Worm (Caenorhabditis elegans): ENCODE measurements around the gene srw-19.

srw-19 gene

ce11 chrV:15241259-15241658 lies 39.9 kb downstream of the srw-19 start, which contains the start of gene chil-12:
Gene chil-12 (plus strand): TSS chrV:15241559.
- TF ChIP-seq unc-62 (GFP tag; optimal IDR thresholded peaks at IDR 0.05), result no peak

DNA sequence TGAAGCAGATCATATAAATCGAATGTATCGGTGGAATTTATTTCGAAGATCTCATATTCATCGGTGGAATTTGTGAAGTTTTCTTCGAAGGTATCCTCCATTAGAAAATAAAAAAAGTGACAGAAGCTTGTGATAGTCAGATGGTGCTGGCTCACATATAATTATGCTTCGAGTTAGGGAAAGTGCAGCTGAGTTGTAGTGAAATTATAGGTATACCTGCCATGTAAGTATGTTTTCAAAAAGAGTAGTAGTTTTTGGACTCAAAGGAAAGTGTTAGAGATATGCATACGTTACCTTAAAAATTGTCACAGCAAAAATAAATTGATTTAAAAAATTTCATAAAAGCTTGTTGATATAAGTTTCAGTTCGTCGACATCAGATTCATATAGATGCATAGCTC lies 41.0 kb downstream of the srw-19 start, which contains the start of gene srw-11:
srw-11 (minus strand) TSS at position 101 of the 400 bp plus-strand sequence.
- no peak for TF ChIP-seq unc-62 (GFP tag; optimal IDR thresholded peaks at IDR 0.05)

- TF ChIP-seq unc-62 (GFP tag; optimal IDR thresholded peaks at IDR 0.05), result no peak
These were observed 42.6 kb downstream of the srw-19 start, which contains the start of gene srw-12 for ce11 chrV:15238552-15238951. Gene srw-12 (minus strand): TSS chrV:15238652.

ce11 chrV:15235661-15236060 lies 45.5 kb downstream of the srw-19 start, which contains the start of gene nhr-164:
Gene nhr-164 (minus strand): TSS chrV:15235761.
- TF ChIP-seq unc-62 (GFP tag; optimal IDR thresholded peaks at IDR 0.05), result no peak

DNA sequence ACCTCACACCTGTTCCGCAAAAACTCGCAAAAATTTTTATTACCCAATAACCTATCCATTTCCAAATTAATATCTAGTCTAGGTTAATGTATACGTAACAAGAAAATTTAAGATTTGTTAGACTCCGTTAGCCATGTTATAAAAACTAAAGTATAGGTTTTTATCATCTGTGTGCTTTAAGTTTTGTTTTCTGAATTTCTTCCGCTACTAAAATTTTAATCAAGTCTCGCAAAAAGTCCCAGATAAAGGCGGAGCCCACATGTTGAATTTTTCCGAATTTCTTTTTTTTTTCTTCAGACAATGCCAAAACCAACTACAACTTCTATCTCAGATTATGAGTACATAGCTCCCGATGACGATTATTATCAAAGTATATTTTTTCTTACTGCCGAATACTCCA lies 49.0 kb downstream of the srw-19 start, which contains the start of gene srw-13:
srw-13 (plus strand) TSS at position 301 of the 400 bp plus-strand sequence.
- TF ChIP-seq unc-62 (GFP tag; optimal IDR thresholded peaks at IDR 0.05), result no peak

ce11 chrV:15230243-15230642 lies 50.9 kb downstream of the srw-19 start, which contains the start of gene srw-15:
Gene srw-15 (plus strand): TSS chrV:15230543.
- TF ChIP-seq unc-62 (GFP tag; optimal IDR thresholded peaks at IDR 0.05), result no peak

Measured in whole organism, dauer.